Worm (Caenorhabditis elegans) whole organism, L4/young adult: ENCODE results near the gene Y41C4A.32.

Experiments
- W03F9.2 ChIP-seq: fragments of 150-350 bp; optimal IDR thresholded peaks from 2 replicates; lab custom pipeline; 2014; ENCODE audit warnings: missing biosample characterization, missing genetic modification characterization
- dao-5 ChIP-seq: sonication (generic microtip); optimal IDR thresholded peaks from 2 replicates; lab custom pipeline; 2016; ENCODE audit warnings: missing genotype, missing genetic modification characterization, moderate library complexity, missing compliant biosample characterization
- him-1 ChIP-seq: sonication (generic microtip); optimal IDR thresholded peaks from 2 replicates; lab custom pipeline; 2016; ENCODE audit warnings: missing genotype, missing genetic modification reagents, missing genetic modification characterization, missing compliant biosample characterization

ce11 chrIII:11760634-11761033 is 39.1 kb downstream of the Y41C4A.32 start:
- TF ChIP-seq him-1 (tag; lab: Kevin White, UChicago): no peak
- no peak for TF ChIP-seq W03F9.2 (tag; lab: Kevin White, UChicago)
- no peak for TF ChIP-seq dao-5 (tag; lab: Kevin White, UChicago)
